Worm (Caenorhabditis elegans) whole organism, late embryonic: ENCODE data around the gene R10E8.2.

Experiments
- C08G9.2 ChIP-seq: sonication (generic microtip); optimal IDR thresholded peaks from 2 replicates; lab custom pipeline; 2016; ENCODE audit warnings: mild to moderate bottlenecking, missing genetic modification characterization, moderate library complexity, missing compliant biosample characterization
- F13H6.1 ChIP-seq: sonication (generic microtip); optimal IDR thresholded peaks from 2 replicates; lab custom pipeline; 2016; ENCODE audit warnings: missing genetic modification characterization, missing compliant biosample characterization
- ama-1 ChIP-seq: fragments of 150-350 bp; optimal IDR thresholded peaks from 2 replicates; lab custom pipeline; 2014
- ceh-18 ChIP-seq: sonication (generic microtip); optimal IDR thresholded peaks from 2 replicates; lab custom pipeline; 2016; ENCODE audit warnings: missing genetic modification characterization, missing compliant biosample characterization
- ets-4 ChIP-seq: sonication (generic microtip); optimal IDR thresholded peaks from 2 replicates; lab custom pipeline; 2016; ENCODE audit warnings: missing genetic modification characterization, missing compliant biosample characterization
- fkh-10 ChIP-seq: fragments of 150-350 bp; optimal IDR thresholded peaks from 2 replicates; lab custom pipeline; 2014; ENCODE audit warnings: missing biosample characterization, missing genetic modification reagents, missing genetic modification characterization
- nfya-1 ChIP-seq: sonication (generic microtip); optimal IDR thresholded peaks from 2 replicates; lab custom pipeline; 2017; ENCODE audit warnings: missing genetic modification characterization, mild to moderate bottlenecking, missing compliant biosample characterization, antibody characterized with exemption, moderate library complexity
- odd-2 ChIP-seq: sonication (generic microtip); optimal IDR thresholded peaks from 2 replicates; lab custom pipeline; 2017; ENCODE audit warnings: antibody characterized with exemption, mild to moderate bottlenecking, missing genetic modification characterization, missing compliant biosample characterization
- pag-3 ChIP-seq: sonication (generic microtip); optimal IDR thresholded peaks from 2 replicates; lab custom pipeline; 2016; ENCODE audit warnings: missing compliant biosample characterization, missing genetic modification characterization, borderline replicate concordance
- pha-2 ChIP-seq: sonication (generic microtip); optimal IDR thresholded peaks from 2 replicates; lab custom pipeline; 2017; ENCODE audit warnings: mild to moderate bottlenecking, missing genetic modification characterization, missing compliant biosample characterization
- pha-4 ChIP-seq: fragments of 150-350 bp; optimal IDR thresholded peaks from 2 replicates; lab custom pipeline; 2018; ENCODE audit warnings: missing biosample characterization, missing genetic modification reagents, missing genetic modification characterization
- tbx-2 ChIP-seq: sonication (generic microtip); optimal IDR thresholded peaks from 2 replicates; lab custom pipeline; 2016; ENCODE audit warnings: missing genetic modification characterization, missing compliant biosample characterization
- unc-55 ChIP-seq: sonication (generic microtip); optimal IDR thresholded peaks from 2 replicates; lab custom pipeline; 2017; ENCODE audit warnings: missing biosample characterization, missing genetic modification reagents, missing genetic modification characterization
- ztf-16 ChIP-seq: sonication (generic microtip); optimal IDR thresholded peaks from 2 replicates; lab custom pipeline; 2017; ENCODE audit warnings: missing genetic modification characterization, missing compliant biosample characterization

ce11 chrV:18236714-18237288, 16.8 kb upstream of the R10E8.2 start, which contains the start of gene R10E8.3:
- TF ChIP-seq ama-1 (lab: Kevin White, UChicago): no peak
- TF ChIP-seq tbx-2 (tag; lab: Kevin White, UChicago): no peak
- TF ChIP-seq F13H6.1 (tag; lab: Kevin White, UChicago): no peak
- no peak for TF ChIP-seq pha-4
- no peak for TF ChIP-seq odd-2 (tag; lab: Kevin White, UChicago)
- TF ChIP-seq pag-3 (tag; lab: Kevin White, UChicago): no peak
- TF ChIP-seq pha-2 (tag; lab: Kevin White, UChicago): no peak
- no peak for TF ChIP-seq unc-55
- TF ChIP-seq nfya-1 (tag; lab: Kevin White, UChicago): no peak
- TF ChIP-seq C08G9.2: no peak
- no peak for TF ChIP-seq ztf-16 (tag; lab: Kevin White, UChicago)
- no peak for TF ChIP-seq ceh-18 (tag; lab: Kevin White, UChicago)
- TF ChIP-seq ets-4 (tag; lab: Kevin White, UChicago): no peak
- TF ChIP-seq fkh-10 (GFP tag; lab: Kevin White, UChicago): no peak
